Fruit fly (Drosophila melanogaster) whole organism, prepupa: ENCODE results near the gene Max.

ENCODE experiments used
- CG6163 ChIP-seq: fragments of 200-800 bp; sonication (Bioruptor generic); IDR thresholded peaks from 3 replicates; pipeline ENCODE4 v1.3.6; 2022; ENCODE audit warnings: missing biosample characterization, missing genetic modification characterization
- CG9139 ChIP-seq: fragments of 200-800 bp; sonication (Bioruptor generic); optimal IDR thresholded peaks from 3 replicates; lab custom pipeline; 2017; ENCODE audit warnings: missing biosample characterization, mild to moderate bottlenecking, missing genetic modification characterization
- Sox14 ChIP-seq: fragments of 200-800 bp; sonication (Bioruptor generic); optimal IDR thresholded peaks from 3 replicates; lab custom pipeline; 2016; ENCODE audit warnings: missing biosample characterization, missing genetic modification characterization
- net ChIP-seq: fragments of 200-800 bp; sonication (Bioruptor generic); optimal IDR thresholded peaks from 3 replicates; lab custom pipeline; 2016; ENCODE audit warnings: missing biosample characterization, missing genetic modification characterization

DNA sequence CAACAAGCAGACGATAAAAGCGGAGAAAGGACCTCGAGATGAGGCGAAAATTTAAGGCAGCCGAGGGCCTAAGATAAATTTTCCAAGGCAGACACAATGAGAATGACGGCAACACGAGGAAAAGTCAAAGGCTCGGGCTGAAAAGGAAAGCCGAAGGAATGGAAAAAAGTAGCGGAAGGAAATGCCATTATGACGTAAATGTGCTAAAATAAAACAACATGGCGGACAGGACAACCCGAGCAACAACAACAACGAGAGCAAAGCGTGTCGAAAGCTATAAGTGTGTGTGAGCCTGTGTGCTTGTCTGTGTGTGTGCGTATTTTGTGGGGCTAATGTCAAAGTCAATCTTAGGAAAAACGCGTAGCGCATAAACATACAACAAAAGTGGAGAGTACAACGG, 34.5 kb downstream of the Max start:
- TF ChIP-seq CG9139, result no peak
- TF ChIP-seq Sox14 (GFP tag; lab: Kevin White, UChicago), result no peak
- TF ChIP-seq net, result no peak
- TF ChIP-seq CG6163 (GFP tag; lab: Robert Waterston, UW), result no peak
